Fruit fly (Drosophila melanogaster) whole organism, pupa: Measurements from ENCODE around the gene Es2.

ENCODE experiments used
- CG10348 ChIP-seq: fragments of 200-800 bp; sonication (Bioruptor generic); IDR thresholded peaks from 2 replicates; pipeline ENCODE4 v1.3.6; 2022; ENCODE audit warnings: missing biosample characterization, missing genetic modification characterization
- CG12605 ChIP-seq: fragments of 200-800 bp; sonication (Bioruptor generic); IDR thresholded peaks from 2 replicates; pipeline ENCODE4 v1.3.6; 2022; ENCODE audit warnings: missing biosample characterization, missing genetic modification characterization
- CG13204 ChIP-seq: fragments of 200-800 bp; sonication (Bioruptor generic); optimal IDR thresholded peaks from 2 replicates; lab custom pipeline; 2018; ENCODE audit warnings: missing biosample characterization, mild to moderate bottlenecking, missing genetic modification characterization, moderate library complexity
- CG14655 ChIP-seq: fragments of 200-800 bp; sonication (Bioruptor generic); optimal IDR thresholded peaks from 3 replicates; lab custom pipeline; 2017; ENCODE audit warnings: mild to moderate bottlenecking, missing biosample characterization, missing genetic modification reagents, missing genetic modification characterization
- CG15710 ChIP-seq: fragments of 200-800 bp; sonication (Bioruptor generic); optimal IDR thresholded peaks from 2 replicates; lab custom pipeline; 2018; ENCODE audit warnings: missing biosample characterization, mild to moderate bottlenecking, missing genetic modification characterization, moderate library complexity
- CG17806 ChIP-seq: fragments of 200-800 bp; sonication (Bioruptor generic); optimal IDR thresholded peaks from 2 replicates; lab custom pipeline; 2018; ENCODE audit warnings: missing biosample characterization, mild to moderate bottlenecking, missing genetic modification characterization, moderate library complexity
- CG32121 ChIP-seq: fragments of 200-800 bp; sonication (Bioruptor generic); IDR thresholded peaks from 2 replicates; pipeline ENCODE4 v1.3.6; 2022; ENCODE audit warnings: missing biosample characterization, missing genetic modification characterization
- CG34367 ChIP-seq: fragments of 200-800 bp; sonication (Bioruptor generic); optimal IDR thresholded peaks from 2 replicates; lab custom pipeline; 2018; ENCODE audit warnings: missing biosample characterization, mild to moderate bottlenecking, missing genetic modification characterization
- CG4496 ChIP-seq: fragments of 200-800 bp; sonication (Bioruptor generic); IDR thresholded peaks from 3 replicates; pipeline ENCODE4 v1.3.6; 2022; ENCODE audit warnings: missing biosample characterization, missing genetic modification characterization
- CG8159 ChIP-seq: fragments of 200-800 bp; sonication (Bioruptor generic); optimal IDR thresholded peaks from 3 replicates; lab custom pipeline; 2018; ENCODE audit warnings: missing biosample characterization, mild to moderate bottlenecking, missing genetic modification characterization, moderate library complexity
- CG8301 ChIP-seq: fragments of 200-800 bp; sonication (Bioruptor generic); optimal IDR thresholded peaks from 2 replicates; lab custom pipeline; 2018; ENCODE audit warnings: missing biosample characterization, mild to moderate bottlenecking, missing genetic modification characterization
- CG9948 ChIP-seq: fragments of 200-800 bp; sonication (Bioruptor generic); optimal IDR thresholded peaks from 2 replicates; lab custom pipeline; 2018; ENCODE audit warnings: missing biosample characterization, mild to moderate bottlenecking, missing genetic modification characterization, moderate library complexity
- D1 ChIP-seq: fragments of 200-800 bp; sonication (Bioruptor generic); optimal IDR thresholded peaks from 2 replicates; lab custom pipeline; 2018; ENCODE audit warnings: missing biosample characterization, mild to moderate bottlenecking, missing genetic modification characterization, moderate library complexity
- EcR ChIP-seq: fragments of 200-800 bp; sonication (Bioruptor generic); optimal IDR thresholded peaks from 3 replicates; lab custom pipeline; 2019; ENCODE audit warnings: missing biosample characterization, missing genetic modification characterization, mild to moderate bottlenecking, moderate library complexity, missing genetic modification reagents
- Ets98B ChIP-seq: fragments of 200-800 bp; sonication (Bioruptor generic); IDR thresholded peaks from 2 replicates; pipeline ENCODE4 v1.3.6; 2022; ENCODE audit warnings: missing biosample characterization, missing genetic modification characterization
- Pif1A ChIP-seq: fragments of 200-800 bp; sonication (Bioruptor generic); optimal IDR thresholded peaks from 3 replicates; lab custom pipeline; 2016; ENCODE audit warnings: missing biosample characterization, missing genetic modification characterization
- Pif1B ChIP-seq: fragments of 200-800 bp; sonication (Bioruptor generic); optimal IDR thresholded peaks from 3 replicates; lab custom pipeline; 2016; ENCODE audit warnings: missing biosample characterization, missing genetic modification characterization
- Snoo ChIP-seq: fragments of 200-800 bp; sonication (Bioruptor generic); optimal IDR thresholded peaks from 3 replicates; lab custom pipeline; 2017; ENCODE audit warnings: missing biosample characterization, mild to moderate bottlenecking, missing genetic modification characterization, inconsistent platforms
- fd96Ca ChIP-seq: fragments of 200-800 bp; sonication (Bioruptor generic); IDR thresholded peaks from 3 replicates; pipeline ENCODE4 v1.3.6; 2022; ENCODE audit warnings: missing biosample characterization, missing genetic modification characterization
- gl ChIP-seq: fragments of 200-800 bp; sonication (Bioruptor generic); optimal IDR thresholded peaks from 2 replicates; lab custom pipeline; 2018; ENCODE audit warnings: missing biosample characterization, mild to moderate bottlenecking, missing genetic modification characterization
- rn ChIP-seq: fragments of 200-800 bp; sonication (Bioruptor generic); IDR thresholded peaks from 2 replicates; pipeline ENCODE4 v1.3.6; 2022; ENCODE audit warnings: missing biosample characterization, missing genetic modification characterization

The Es2 gene

DNA sequence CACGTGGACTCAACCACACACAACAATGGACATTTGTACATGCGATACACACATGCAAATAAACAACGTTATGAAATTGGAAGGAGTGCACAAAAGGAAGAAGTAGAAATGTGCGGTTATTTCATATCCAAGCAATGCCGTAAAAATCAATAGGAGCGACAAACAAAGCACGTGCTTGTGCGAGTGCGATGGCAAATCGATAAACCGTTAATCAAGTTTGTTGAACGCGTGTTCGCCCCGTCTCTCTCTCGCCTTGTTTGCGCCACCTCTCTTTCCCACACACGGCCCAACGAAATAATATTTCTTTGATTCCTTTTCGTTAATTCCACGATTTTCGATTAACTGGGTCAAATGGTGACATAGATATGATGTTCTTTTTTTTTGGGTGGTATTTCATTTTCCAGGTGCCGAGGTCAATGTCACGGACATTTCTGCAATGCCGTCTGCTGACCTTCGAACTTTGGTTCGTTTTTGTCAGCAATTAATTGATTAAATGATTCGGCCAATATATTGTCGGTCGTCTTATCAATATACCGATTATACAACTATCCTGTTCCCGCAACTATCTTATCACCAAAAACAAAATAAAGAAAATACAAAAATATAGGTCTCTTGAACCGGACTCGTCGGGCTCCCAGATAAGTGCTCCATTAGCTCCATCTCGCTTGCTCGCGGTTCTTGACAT is 29.2 kb downstream of the Es2 start:
- TF ChIP-seq EcR (GFP tag; lab: Kevin White, UChicago): peak; percentile 52
- no peak for TF ChIP-seq CG34367

dm6 chrX:8490976-8491345 is 29.7 kb downstream of the Es2 start:
- TF ChIP-seq CG14655 (GFP tag; lab: Kevin White, UChicago) (peak; percentile 13), CG8301 (tag; lab: Kevin White, UChicago) (peak; percentile 11), CG8159 (tag; lab: Kevin White, UChicago) (peak; percentile 31), CG15710 (tag; lab: Kevin White, UChicago) (peak; percentile 26), CG17806 (peak; percentile 23), CG34367 (no peak), D1 (tag; lab: Kevin White, UChicago) (no peak), gl (tag; lab: Kevin White, UChicago) (no peak), CG9948 (peak; percentile 14)
- TF ChIP-seq, all 21 proteins: peak for 6

dm6 chrX:8491452-8492046 is 30.3 kb downstream of the Es2 start:
- TF ChIP-seq Pif1B (GFP tag; lab: Kevin White, UChicago) (peak; percentile 10), CG15710 (tag; lab: Kevin White, UChicago) (peak; percentile 38), Ets98B (GFP tag; lab: Robert Waterston, UW) (peak; percentile 26; the same call in 1 of the 2 replicates), CG9948 (peak; percentile 41), CG34367 (peak; percentile 34), rn (GFP tag; lab: Robert Waterston, UW) (no peak), CG14655 (GFP tag; lab: Kevin White, UChicago) (peak; percentile 38), CG13204 (no peak), Snoo (peak; percentile 10), CG32121 (GFP tag; lab: Robert Waterston, UW) (0 out of 2 replicates have a peak, but pooled peaks have one; percentile 21), CG4496 (no peak; the same call in 2 of the 3 replicates), CG8159 (tag; lab: Kevin White, UChicago) (peak; percentile 30), CG17806 (peak; percentile 12), CG12605 (GFP tag; lab: Robert Waterston, UW) (0 out of 2 replicates have a peak, but pooled peaks have one; percentile 25), gl (tag; lab: Kevin White, UChicago) (no peak), fd96Ca (GFP tag; lab: Robert Waterston, UW) (peak; percentile 63), EcR (GFP tag; lab: Kevin White, UChicago) (no peak), D1 (tag; lab: Kevin White, UChicago) (no peak), CG8301 (tag; lab: Kevin White, UChicago) (peak; percentile 44), Pif1A (peak; percentile 56)

DNA sequence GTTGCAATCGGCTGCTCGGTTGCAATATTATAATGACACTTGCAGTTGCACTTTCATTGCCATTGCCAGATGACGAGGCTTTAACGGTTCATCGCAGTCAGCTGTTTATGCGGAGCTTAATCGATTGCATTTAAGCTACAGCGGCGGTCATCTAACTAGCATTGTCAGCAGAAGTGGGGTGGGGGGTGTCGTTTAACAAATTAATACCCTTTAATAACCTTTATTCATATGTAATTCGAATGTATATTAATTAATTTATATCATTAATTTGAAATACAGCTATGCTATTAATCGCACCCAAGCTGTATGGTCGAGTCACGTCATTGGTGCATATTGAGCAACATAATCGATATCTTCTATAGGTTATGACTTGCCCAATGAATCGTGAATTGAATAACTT is 31.6 kb downstream of the Es2 start:
- peak; percentile 78 for TF ChIP-seq CG8159 (tag; lab: Kevin White, UChicago)
- TF ChIP-seq Pif1B (GFP tag; lab: Kevin White, UChicago): peak; percentile 78
- TF ChIP-seq CG13204: no peak
- TF ChIP-seq Snoo: peak; percentile 77
- peak; percentile 69 for TF ChIP-seq CG9948
- no peak for TF ChIP-seq EcR (GFP tag; lab: Kevin White, UChicago)
- TF ChIP-seq fd96Ca (GFP tag; lab: Robert Waterston, UW): peak; percentile 92
- peak; percentile 79 for TF ChIP-seq CG14655 (GFP tag; lab: Kevin White, UChicago)
- peak; percentile 81 for TF ChIP-seq CG15710 (tag; lab: Kevin White, UChicago)
- TF ChIP-seq D1 (tag; lab: Kevin White, UChicago): no peak
- TF ChIP-seq CG10348 (GFP tag; lab: Robert Waterston, UW): no peak
- TF ChIP-seq Pif1A: peak; percentile 73
- peak; percentile 36 for TF ChIP-seq gl (tag; lab: Kevin White, UChicago)
- peak; percentile 93 for TF ChIP-seq CG4496
- TF ChIP-seq CG34367: peak; percentile 65
- TF ChIP-seq rn (GFP tag; lab: Robert Waterston, UW): no peak; the same call in 1 of the 2 replicates
- peak; percentile 92 for TF ChIP-seq Ets98B (GFP tag; lab: Robert Waterston, UW)
- peak; percentile 87 for TF ChIP-seq CG12605 (GFP tag; lab: Robert Waterston, UW)
- TF ChIP-seq CG17806: peak; percentile 70
- TF ChIP-seq CG32121 (GFP tag; lab: Robert Waterston, UW): peak; percentile 85
- TF ChIP-seq CG8301 (tag; lab: Kevin White, UChicago): peak; percentile 72

- TF ChIP-seq CG4496: no peak
- TF ChIP-seq CG13204: no peak
- no peak for TF ChIP-seq CG9948
- no peak for TF ChIP-seq CG8301 (tag; lab: Kevin White, UChicago)
- no peak for TF ChIP-seq CG17806
- no peak for TF ChIP-seq Pif1A
- TF ChIP-seq CG10348 (GFP tag; lab: Robert Waterston, UW): no peak
- TF ChIP-seq CG15710 (tag; lab: Kevin White, UChicago): no peak
- TF ChIP-seq Snoo: no peak
- TF ChIP-seq Ets98B (GFP tag; lab: Robert Waterston, UW): no peak
- TF ChIP-seq CG12605 (GFP tag; lab: Robert Waterston, UW): no peak
- TF ChIP-seq fd96Ca (GFP tag; lab: Robert Waterston, UW): no peak
- TF ChIP-seq CG34367: no peak
- no peak for TF ChIP-seq CG8159 (tag; lab: Kevin White, UChicago)
- TF ChIP-seq D1 (tag; lab: Kevin White, UChicago): no peak
These were observed 32.2 kb downstream of the Es2 start for dm6 chrX:8493473-8493872.

- TF ChIP-seq CG12605 (GFP tag; lab: Robert Waterston, UW) (no peak), rn (GFP tag; lab: Robert Waterston, UW) (no peak), gl (tag; lab: Kevin White, UChicago) (no peak), Snoo (no peak)
These were observed 35.1 kb downstream of the Es2 start for dm6 chrX:8496362-8496761.
